Fruit fly (Drosophila melanogaster): ENCODE data around the gene MTA1-like.
A peak's percentile ranks its signal among the peaks of the same experiment; 100 is the strongest.

The MTA1-like gene

dm6 chr3R:5594878-5595277 lies 53.7 kb downstream of the MTA1-like start:
- TF ChIP-seq woc (GFP tag; optimal IDR thresholded peaks at IDR 0.05) (no peak), N (GFP tag; optimal IDR thresholded peaks at IDR 0.05) (peak; percentile 3), Myc (optimal IDR thresholded peaks at IDR 0.05) (peak; percentile 31)

DNA sequence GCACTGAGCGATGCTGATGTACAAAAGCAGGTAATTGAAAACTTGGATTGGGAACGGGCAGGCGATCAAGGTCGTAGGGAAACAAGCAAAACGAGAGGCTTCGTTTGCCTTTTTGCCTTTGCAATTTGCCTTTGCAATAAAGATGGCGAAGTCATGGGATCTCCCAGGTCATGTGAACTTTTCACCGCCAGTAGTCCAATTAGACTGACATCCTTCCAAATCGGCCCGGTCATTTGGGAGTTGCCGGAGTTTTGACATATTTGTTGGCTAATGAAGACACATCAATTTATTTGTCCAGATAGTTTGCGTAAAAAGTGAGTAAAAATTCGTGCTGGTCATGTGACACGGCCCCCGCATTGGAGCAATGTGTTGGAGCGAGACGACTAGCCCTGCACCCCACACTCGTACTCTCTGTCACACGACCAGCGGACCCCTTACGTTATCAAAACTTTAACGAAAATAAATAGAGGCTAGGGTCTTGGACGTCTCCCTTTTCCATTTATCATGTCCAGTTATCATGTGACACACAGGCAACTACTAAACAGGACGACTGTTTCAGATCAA lies 56.4 kb downstream of the MTA1-like start:
- TF ChIP-seq Mio (GFP tag; optimal IDR thresholded peaks at IDR 0.05) = no peak
- TF ChIP-seq Hnf4 (GFP tag; optimal IDR thresholded peaks at IDR 0.05) = no peak
- no peak for TF ChIP-seq Sp1 (GFP tag; optimal IDR thresholded peaks at IDR 0.05)
- TF ChIP-seq Rel (GFP tag; optimal IDR thresholded peaks at IDR 0.05) = no peak
- peak; percentile 44 for TF ChIP-seq Rel (tag; optimal IDR thresholded peaks at IDR 0.05)

DNA sequence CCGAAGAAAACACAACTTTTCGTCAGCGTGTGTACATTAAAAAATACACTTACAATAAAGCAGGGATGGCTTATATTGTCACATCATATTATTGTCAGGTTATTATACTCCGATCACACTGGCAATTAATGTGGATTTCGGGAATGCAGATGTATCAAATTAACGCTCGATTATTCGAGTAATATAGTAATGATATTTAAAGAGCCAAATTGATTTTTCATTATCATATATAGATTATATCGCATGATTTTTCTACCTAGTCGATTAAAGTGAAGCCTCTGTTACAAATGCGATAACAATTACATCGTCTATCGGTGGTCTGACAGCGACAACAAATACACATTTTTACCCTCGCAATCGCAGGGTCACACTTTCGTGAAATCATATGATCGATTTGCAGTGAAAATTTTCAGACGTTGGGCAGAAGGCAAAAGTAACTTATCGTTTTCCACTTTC lies 57.1 kb downstream of the MTA1-like start, which contains the start of the genes noi and Vha26:
noi (minus strand) TSS at position 62 of the 456 bp plus-strand sequence.
Vha26 (plus strand) TSS at position 366 of the 456 bp plus-strand sequence.
- TF ChIP-seq Dif (GFP tag; optimal IDR thresholded peaks at IDR 0.05; ENCODE audit: partially characterized antibody) (no peak), rgr (GFP tag; optimal IDR thresholded peaks at IDR 0.05) (peak; percentile 12), Jra (GFP tag; optimal IDR thresholded peaks at IDR 0.05) (no peak), woc (GFP tag; optimal IDR thresholded peaks at IDR 0.05) (peak; percentile 61), Mio (GFP tag; optimal IDR thresholded peaks at IDR 0.05) (no peak), Rel (GFP tag; optimal IDR thresholded peaks at IDR 0.05) (no peak), Rel (tag; optimal IDR thresholded peaks at IDR 0.05) (peak; percentile 24), Hr83 (GFP tag; optimal IDR thresholded peaks at IDR 0.05; ENCODE audit: poor library complexity, severe bottlenecking) (no peak), dsf (GFP tag; optimal IDR thresholded peaks at IDR 0.05; ENCODE audit: borderline replicate concordance) (no peak), h (GFP tag; optimal IDR thresholded peaks at IDR 0.05) (no peak), N (GFP tag; optimal IDR thresholded peaks at IDR 0.05) (peak; percentile 96), psq (GFP tag; optimal IDR thresholded peaks at IDR 0.05) (peak; percentile 17), jim (GFP tag; optimal IDR thresholded peaks at IDR 0.05) (no peak), usp (GFP tag; optimal IDR thresholded peaks at IDR 0.05) (no peak), foxo (GFP tag; optimal IDR thresholded peaks at IDR 0.05) (peak in 1 of 2 experiments; percentile 25), dl (GFP tag; optimal IDR thresholded peaks at IDR 0.05; ENCODE audit: insufficient read depth in 1 of 2, partially characterized antibody in 2 of 2) (no peak), GATAd (GFP tag; optimal IDR thresholded peaks at IDR 0.05) (no peak), sv (GFP tag; optimal IDR thresholded peaks at IDR 0.05) (peak; percentile 17), br (GFP tag; optimal IDR thresholded peaks at IDR 0.05) (no peak), Sp1 (GFP tag; optimal IDR thresholded peaks at IDR 0.05) (peak; percentile 19), fru (GFP tag; optimal IDR thresholded peaks at IDR 0.05) (no peak), Hnf4 (GFP tag; optimal IDR thresholded peaks at IDR 0.05) (no peak), CrebA (GFP tag; optimal IDR thresholded peaks at IDR 0.05; ENCODE audit: borderline replicate concordance) (no peak), CG9705 (GFP tag; optimal IDR thresholded peaks at IDR 0.05) (peak; percentile 35), Abd-B (GFP tag; optimal IDR thresholded peaks at IDR 0.05) (peak; percentile 10), dmrt93B (GFP tag; optimal IDR thresholded peaks at IDR 0.05) (no peak), tai (GFP tag; optimal IDR thresholded peaks at IDR 0.05) (no peak), sage (GFP tag; optimal IDR thresholded peaks at IDR 0.05) (no peak), HLH106 (tag; optimal IDR thresholded peaks at IDR 0.05) (peak; percentile 60), Hr78 (GFP tag; optimal IDR thresholded peaks at IDR 0.05) (peak; percentile 80), Dfd (GFP tag; optimal IDR thresholded peaks at IDR 0.05) (no peak), OdsH (GFP tag; optimal IDR thresholded peaks at IDR 0.05) (no peak), pan (optimal IDR thresholded peaks at IDR 0.05) (no peak), ey (GFP tag; optimal IDR thresholded peaks at IDR 0.05) (peak; percentile 22), Myc (optimal IDR thresholded peaks at IDR 0.05) (no peak), lola (GFP tag; optimal IDR thresholded peaks at IDR 0.05) (no peak), brk (GFP tag; optimal IDR thresholded peaks at IDR 0.05) (no peak), CG32264 (GFP tag; optimal IDR thresholded peaks at IDR 0.05) (peak; percentile 4), Vsx2 (GFP tag; optimal IDR thresholded peaks at IDR 0.05; ENCODE audit: partially characterized antibody) (no peak)
